Worm (Caenorhabditis elegans) whole organism, L1 larva: ENCODE data around the gene C30G7.2.

ENCODE experiments used
- efl-1 ChIP-seq, 4 experiments: fragments of 150-350 bp; optimal IDR thresholded peaks in 3 of 4; peaks in 1 of 4; 1 replicate in 1 of 4; 2 replicates in 3 of 4; lab custom pipeline; 2014; ENCODE audit warnings: missing biosample characterization in 2 of 4, missing genetic modification characterization in 2 of 4, missing genetic modification reagents in 2 of 4
- lin-13 ChIP-seq: fragments of 150-350 bp; optimal IDR thresholded peaks from 2 replicates; lab custom pipeline; 2014; ENCODE audit warnings: missing biosample characterization, missing genetic modification reagents, missing genetic modification characterization
- nhr-11 ChIP-seq: fragments of 150-350 bp; optimal IDR thresholded peaks from 2 replicates; lab custom pipeline; 2014; ENCODE audit warnings: missing biosample characterization, missing genetic modification characterization
- nhr-12 ChIP-seq: sonication (generic microtip); optimal IDR thresholded peaks from 2 replicates; lab custom pipeline; 2017; ENCODE audit warnings: missing biosample characterization, missing genetic modification characterization
- pag-3 ChIP-seq: sonication (generic microtip); optimal IDR thresholded peaks from 2 replicates; lab custom pipeline; 2017; ENCODE audit warnings: missing genetic modification characterization, mild to moderate bottlenecking, missing compliant biosample characterization, antibody characterized with exemption, borderline replicate concordance; ENCODE audit not compliant: insufficient read depth
- rnt-1 ChIP-seq: sonication (generic microtip); optimal IDR thresholded peaks from 2 replicates; lab custom pipeline; 2016; ENCODE audit warnings: mild to moderate bottlenecking, missing genetic modification characterization, moderate library complexity, missing compliant biosample characterization
- unc-62 ChIP-seq: fragments of 150-350 bp; optimal IDR thresholded peaks from 2 replicates; lab custom pipeline; 2014; ENCODE audit warnings: missing biosample characterization, missing genetic modification reagents, missing genetic modification characterization

- TF ChIP-seq nhr-11 (tag; lab: Kevin White, UChicago) (no peak), rnt-1 (tag; lab: Kevin White, UChicago) (no peak), unc-62 (no peak), nhr-12 (tag; lab: Kevin White, UChicago) (no peak), lin-13 (GFP tag; lab: Kevin White, UChicago) (no peak), pag-3 (tag; lab: Kevin White, UChicago) (no peak), efl-1 (optimal IDR thresholded peaks at IDR 0.05; lab: Kevin White, UChicago) (no peak), efl-1 (GFP tag; optimal IDR thresholded peaks at IDR 0.05 in 1 of 2; lab: Kevin White, UChicago) (no peak)
These were observed at the start of gene C30G7.2 for ce11 chrV:14936587-14936986.
